Worm (Caenorhabditis elegans): Measurements from ENCODE around the gene ceh-10.

The ceh-10 gene

DNA sequence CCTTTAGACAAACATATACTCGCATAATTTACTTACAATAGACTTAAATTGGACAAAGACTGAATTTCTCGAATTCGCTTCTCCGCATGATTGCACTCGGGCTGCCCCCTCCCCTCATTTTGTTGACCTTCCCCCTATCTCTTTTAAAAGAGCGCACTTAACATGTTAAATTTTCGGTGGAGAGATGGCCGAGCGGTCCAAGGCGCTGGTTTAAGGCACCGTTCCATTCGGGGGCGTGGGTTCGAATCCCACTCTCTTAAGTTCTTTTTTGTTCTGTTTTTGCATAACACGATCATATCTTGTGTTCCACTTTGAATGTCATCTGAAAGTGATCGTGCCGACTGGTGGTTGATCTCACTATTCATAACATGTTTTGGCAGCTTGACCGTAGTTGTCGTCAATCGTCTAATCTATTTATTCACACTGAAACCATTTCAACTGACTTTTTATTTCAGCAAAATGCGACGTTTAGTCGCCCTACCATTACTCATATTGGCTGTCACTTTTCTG, 29.1 kb upstream of the ceh-10 start, which contains the start of gene cutl-23 (continued):
- no peak for TF ChIP-seq ceh-82 (tag; optimal IDR thresholded peaks at IDR 0.05)
- no peak for TF ChIP-seq tag-97 (GFP tag; IDR thresholded peaks at IDR 0.05)
- no peak for TF ChIP-seq fos-1 (tag; optimal IDR thresholded peaks at IDR 0.05)
- TF ChIP-seq unc-39 (tag; optimal IDR thresholded peaks at IDR 0.05) = no peak
- no peak for TF ChIP-seq mdl-1 (tag; optimal IDR thresholded peaks at IDR 0.05)
- peak; percentile 81 for TF ChIP-seq dmd-8 (GFP tag; IDR thresholded peaks at IDR 0.05)
- no peak for TF ChIP-seq lin-38 (GFP tag; IDR thresholded peaks at IDR 0.05)
- peak; percentile 59; the same call in 1 of the 2 replicates for TF ChIP-seq F44E2.7 (GFP tag; IDR thresholded peaks at IDR 0.05)
- TF ChIP-seq hlh-11 (tag; optimal IDR thresholded peaks at IDR 0.05) = peak; percentile 19
- TF ChIP-seq R02D3.7 (tag; optimal IDR thresholded peaks at IDR 0.05) = no peak
- TF ChIP-seq pqm-1 (tag; optimal IDR thresholded peaks at IDR 0.05) = no peak
- TF ChIP-seq ZK546.5 (tag; optimal IDR thresholded peaks at IDR 0.05) = no peak
- no peak for TF ChIP-seq dve-1 (tag; optimal IDR thresholded peaks at IDR 0.05; ENCODE audit: insufficient read depth)
- TF ChIP-seq dmd-9 (GFP tag; IDR thresholded peaks at IDR 0.05) = 0 out of 2 replicates have a peak, but pooled peaks have one; percentile 41
- no peak for TF ChIP-seq ceh-62 (tag; optimal IDR thresholded peaks at IDR 0.05)
- no peak for TF ChIP-seq zip-2 (tag; optimal IDR thresholded peaks at IDR 0.05)
- no peak for TF ChIP-seq daf-12 (tag; optimal IDR thresholded peaks at IDR 0.05)
- TF ChIP-seq nhr-111 (GFP tag; optimal IDR thresholded peaks at IDR 0.05) = no peak
- peak; percentile 61; the same call in 1 of the 2 replicates for TF ChIP-seq arid-1 (GFP tag; conservative IDR thresholded peaks at IDR 0.05)
- TF ChIP-seq saeg-2 (GFP tag; IDR thresholded peaks at IDR 0.05) = no peak
- TF ChIP-seq zfp-3 (GFP tag; conservative IDR thresholded peaks at IDR 0.05) = no peak
- no peak for TF ChIP-seq lin-39 (tag; optimal IDR thresholded peaks at IDR 0.05)
- no peak for TF ChIP-seq T20F7.1 (GFP tag; optimal IDR thresholded peaks at IDR 0.05)
- no peak for TF ChIP-seq ztf-11 (tag; optimal IDR thresholded peaks at IDR 0.05)
- no peak for TF ChIP-seq mdt-29 (GFP tag; IDR thresholded peaks at IDR 0.05)
- no peak for TF ChIP-seq aly-2 (tag; optimal IDR thresholded peaks at IDR 0.05)
- TF ChIP-seq daf-19 (GFP tag; conservative IDR thresholded peaks at IDR 0.05) = peak; percentile 58; the same call in 1 of the 2 replicates
- TF ChIP-seq ZK337.2 (GFP tag; IDR thresholded peaks at IDR 0.05) = no peak
- no peak for TF ChIP-seq duxl-1 (tag; optimal IDR thresholded peaks at IDR 0.05; ENCODE audit: poor library complexity)
- no peak for TF ChIP-seq snpc-4 (tag; optimal IDR thresholded peaks at IDR 0.05)
- peak; percentile 86 for TF ChIP-seq vab-7 (GFP tag; IDR thresholded peaks at IDR 0.05)
- TF ChIP-seq gei-8 (GFP tag; optimal IDR thresholded peaks at IDR 0.05) = no peak
- peak; percentile 80; the same call in 1 of the 2 replicates for TF ChIP-seq F26F4.8 (GFP tag; conservative IDR thresholded peaks at IDR 0.05)
- peak; percentile 83; the same call in 1 of the 2 replicates for TF ChIP-seq pha-4 (GFP tag; IDR thresholded peaks at IDR 0.05)
- TF ChIP-seq pha-4 (tag; optimal IDR thresholded peaks at IDR 0.05) = no peak
- TF ChIP-seq lin-1 (GFP tag; IDR thresholded peaks at IDR 0.05) = 0 out of 2 replicates have a peak, but pooled peaks have one; percentile 29
- no peak for TF ChIP-seq attf-4 (tag; optimal IDR thresholded peaks at IDR 0.05)
- TF ChIP-seq mxl-2 (GFP tag; conservative IDR thresholded peaks at IDR 0.05) = no peak
- TF ChIP-seq cey-2 (tag; optimal IDR thresholded peaks at IDR 0.05; ENCODE audit: borderline replicate concordance, insufficient read depth) = no peak
- peak; percentile 24; the same call in 1 of the 2 replicates for TF ChIP-seq dmd-6 (GFP tag; IDR thresholded peaks at IDR 0.05)
- TF ChIP-seq daf-16 (GFP tag; optimal IDR thresholded peaks at IDR 0.05) = peak in 1 of 2 experiments; percentile 34
- TF ChIP-seq daf-16 (tag; optimal IDR thresholded peaks at IDR 0.05) = no peak
- no peak for TF ChIP-seq spr-1 (tag; optimal IDR thresholded peaks at IDR 0.05)
- no peak for TF ChIP-seq set-16 (GFP tag; IDR thresholded peaks at IDR 0.05)
- no peak for TF ChIP-seq aha-1 (tag)
- no peak for TF ChIP-seq tra-1 (GFP tag; IDR thresholded peaks at IDR 0.05)
- TF ChIP-seq nhr-42 (GFP tag; IDR thresholded peaks at IDR 0.05) = no peak
- no peak for TF ChIP-seq php-3 (GFP tag; IDR thresholded peaks at IDR 0.05)
- no peak for TF ChIP-seq unc-62 (GFP tag; optimal IDR thresholded peaks at IDR 0.05 in 1 of 2)
- TF ChIP-seq unc-62 (tag; optimal IDR thresholded peaks at IDR 0.05) = no peak
- TF ChIP-seq lim-7 (GFP tag; IDR thresholded peaks at IDR 0.05) = peak; percentile 86
- peak; percentile 85 for TF ChIP-seq egl-43 (GFP tag; IDR thresholded peaks at IDR 0.05)
